Worm (Caenorhabditis elegans): ENCODE results near the gene pam-1.

ce11 chrIV:7497750-7498149 is 52.9 kb downstream of the pam-1 start, which contains the start of gene egas-4:
- TF ChIP-seq egl-27 (tag; optimal IDR thresholded peaks at IDR 0.05) (no peak), zag-1 (tag; optimal IDR thresholded peaks at IDR 0.05) (no peak), nhr-25 (tag; optimal IDR thresholded peaks at IDR 0.05) (no peak), ZK546.5 (tag; optimal IDR thresholded peaks at IDR 0.05) (no peak)

Data from whole organism, L2 larva.